Worm (Caenorhabditis elegans): ENCODE data around the gene F09F9.3.

Gene F09F9.3

DNA sequence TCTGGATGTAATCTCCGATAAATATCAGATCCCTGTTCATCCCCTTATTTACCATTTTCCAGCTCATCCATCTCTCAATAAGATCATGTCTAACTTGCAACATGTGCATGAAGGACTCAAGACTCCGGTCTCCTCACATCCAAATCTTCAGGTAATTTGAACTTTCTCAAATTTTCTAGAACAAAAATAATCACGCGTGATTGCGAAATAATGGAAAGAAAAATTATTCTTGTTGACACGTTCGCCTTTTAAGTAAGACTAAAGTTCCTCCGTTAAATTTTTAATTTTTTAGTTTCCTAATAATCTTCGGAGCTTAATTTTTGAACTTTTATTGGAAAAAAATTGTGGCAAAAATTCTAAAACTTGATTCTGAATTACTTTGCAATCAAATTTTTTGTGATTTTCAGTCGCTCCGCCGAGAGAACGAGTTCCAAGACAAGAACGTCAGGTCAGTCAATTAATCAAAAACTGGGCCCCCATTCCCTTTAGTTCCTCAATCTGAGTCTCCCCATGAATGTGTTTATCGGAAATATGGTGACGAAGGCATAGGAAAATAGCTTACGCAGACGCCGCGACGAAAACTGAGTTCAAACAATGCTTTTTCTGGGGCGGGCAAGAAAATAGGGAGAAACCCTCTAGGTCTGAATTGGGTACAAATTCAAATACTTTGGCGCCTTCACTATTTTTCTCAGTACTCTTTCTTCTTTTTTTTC, 16.8 kb upstream of the F09F9.3 start (continued):
- TF ChIP-seq mep-1 (tag; optimal IDR thresholded peaks at IDR 0.05): peak; percentile 53
- TF ChIP-seq Y105C5A.15 (GFP tag; IDR thresholded peaks at IDR 0.05): no peak
- no peak for TF ChIP-seq cey-2 (tag; optimal IDR thresholded peaks at IDR 0.05; ENCODE audit: borderline replicate concordance, insufficient read depth)
- no peak for TF ChIP-seq vab-7 (GFP tag; IDR thresholded peaks at IDR 0.05)

- TF ChIP-seq hlh-30 (tag; optimal IDR thresholded peaks at IDR 0.05; ENCODE audit: insufficient read depth): peak; percentile 63
- TF ChIP-seq mxl-3 (GFP tag; optimal IDR thresholded peaks at IDR 0.05): peak; percentile 46
- TF ChIP-seq mes-2 (tag; optimal IDR thresholded peaks at IDR 0.05; ENCODE audit: poor library complexity, severe bottlenecking): no peak
- TF ChIP-seq Y5F2A.4 (GFP tag; optimal IDR thresholded peaks at IDR 0.05): no peak
- no peak for TF ChIP-seq nhr-25 (tag; optimal IDR thresholded peaks at IDR 0.05; ENCODE audit: borderline replicate concordance, insufficient read depth)
- no peak for TF ChIP-seq arid-1 (GFP tag; conservative IDR thresholded peaks at IDR 0.05)
- no peak for TF ChIP-seq skn-1 (tag; optimal IDR thresholded peaks at IDR 0.05)
- no peak for TF ChIP-seq lim-7 (GFP tag; IDR thresholded peaks at IDR 0.05)
- 0 out of 2 replicates have a peak, but pooled peaks have one; percentile 8 for TF ChIP-seq T26A8.4 (GFP tag; IDR thresholded peaks at IDR 0.05)
- TF ChIP-seq unc-62 (GFP tag; optimal IDR thresholded peaks at IDR 0.05 in 1 of 2): no peak
- no peak for TF ChIP-seq unc-62 (tag; optimal IDR thresholded peaks at IDR 0.05)
- no peak for TF ChIP-seq daf-16 (GFP tag; optimal IDR thresholded peaks at IDR 0.05)
- TF ChIP-seq daf-16 (tag; optimal IDR thresholded peaks at IDR 0.05): peak; percentile 53
- TF ChIP-seq ZK337.2 (GFP tag; IDR thresholded peaks at IDR 0.05): no peak
- no peak for TF ChIP-seq dmd-6 (GFP tag; IDR thresholded peaks at IDR 0.05)
- no peak for TF ChIP-seq ama-1 (optimal IDR thresholded peaks at IDR 0.05)
- no peak for TF ChIP-seq Y75B8A.6 (GFP tag; IDR thresholded peaks at IDR 0.05)
- TF ChIP-seq mdl-1 (tag; optimal IDR thresholded peaks at IDR 0.05): peak in 1 of 2 experiments; percentile 43
- no peak for TF ChIP-seq jun-1 (tag; optimal IDR thresholded peaks at IDR 0.05)
- TF ChIP-seq tag-97 (GFP tag; IDR thresholded peaks at IDR 0.05): no peak
- peak; percentile 12 for TF ChIP-seq hlh-11 (tag; optimal IDR thresholded peaks at IDR 0.05)
- no peak for TF ChIP-seq tra-1 (GFP tag; IDR thresholded peaks at IDR 0.05)
- no peak for TF ChIP-seq F49E8.2 (tag; optimal IDR thresholded peaks at IDR 0.05; ENCODE audit: borderline replicate concordance)
- no peak for TF ChIP-seq Y105C5A.15 (GFP tag; IDR thresholded peaks at IDR 0.05)
- no peak for TF ChIP-seq daf-12 (tag; optimal IDR thresholded peaks at IDR 0.05)
- TF ChIP-seq ztf-11 (tag; optimal IDR thresholded peaks at IDR 0.05): no peak
- peak; percentile 93 for TF ChIP-seq aha-1 (tag)
- 0 out of 2 replicates have a peak, but pooled peaks have one; percentile 17 for TF ChIP-seq nhr-42 (GFP tag; IDR thresholded peaks at IDR 0.05)
- no peak for TF ChIP-seq T20F7.1 (GFP tag; optimal IDR thresholded peaks at IDR 0.05)
- no peak for TF ChIP-seq D1046.2 (GFP tag; IDR thresholded peaks at IDR 0.05)
These were observed 15.9 kb upstream of the F09F9.3 start for ce11 chrX:4136547-4137311.

DNA sequence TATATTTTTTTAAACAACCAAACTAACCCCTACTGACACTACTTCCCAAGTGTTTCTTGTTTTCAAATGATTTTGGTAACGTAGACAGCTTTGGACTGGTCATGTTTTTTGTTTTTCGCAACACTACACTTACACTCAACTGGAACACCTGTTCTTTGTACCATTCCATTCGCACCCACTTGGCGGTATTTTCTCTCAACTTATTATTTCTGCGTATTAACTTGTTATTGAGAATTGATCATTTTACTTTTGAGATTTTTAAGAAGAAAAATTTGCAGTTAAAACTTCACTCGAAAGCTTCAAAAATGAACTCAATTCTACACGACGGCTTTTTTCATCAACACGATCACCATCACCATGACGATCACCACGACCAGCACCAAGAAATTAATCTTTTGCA, 14.0 kb upstream of the F09F9.3 start, which contains the start of gene ZK470.2:
TSS of gene ZK470.2 (plus strand) at position 301 of the 400 bp plus-strand sequence.
- TF ChIP-seq nhr-6 (tag; optimal IDR thresholded peaks at IDR 0.05) (no peak), unc-62 (GFP tag; optimal IDR thresholded peaks at IDR 0.05 in 1 of 2) (peak in 1 of 2 experiments; percentile 72), unc-62 (tag; optimal IDR thresholded peaks at IDR 0.05) (no peak)

- peak; percentile 70 for TF ChIP-seq pqm-1 (tag; optimal IDR thresholded peaks at IDR 0.05)
- peak; percentile 21 for TF ChIP-seq dve-1 (tag; optimal IDR thresholded peaks at IDR 0.05; ENCODE audit: insufficient read depth)
- no peak for TF ChIP-seq ceh-20 (GFP tag; IDR thresholded peaks at IDR 0.05)
- TF ChIP-seq nhr-28 (tag; optimal IDR thresholded peaks at IDR 0.05): peak; percentile 37
- TF ChIP-seq daf-16 (GFP tag; optimal IDR thresholded peaks at IDR 0.05): no peak
- peak; percentile 27 for TF ChIP-seq daf-16 (tag; optimal IDR thresholded peaks at IDR 0.05)
These were observed 12.5 kb upstream of the F09F9.3 start for ce11 chrX:4133378-4133777.

All from whole organism, L4 larva.